Worm (Caenorhabditis elegans) whole organism, early embryonic: ENCODE measurements around the gene rhr-1.

Experiments used
- B0310.2 ChIP-seq: sonication (generic microtip); optimal IDR thresholded peaks from 2 replicates; lab custom pipeline; 2016; ENCODE audit warnings: mild to moderate bottlenecking, missing genetic modification characterization, missing compliant biosample characterization
- aly-1 ChIP-seq: sonication (generic microtip); optimal IDR thresholded peaks from 2 replicates; lab custom pipeline; 2016; ENCODE audit warnings: missing genetic modification characterization, missing compliant biosample characterization
- ama-1 ChIP-seq: fragments of 150-350 bp; optimal IDR thresholded peaks from 2 replicates; lab custom pipeline; 2014
- ceh-13 ChIP-seq: fragments of 200-800 bp; sonication (Bioruptor generic); optimal IDR thresholded peaks from 2 replicates; lab custom pipeline; 2018; ENCODE audit warnings: mild to moderate bottlenecking, missing genetic modification characterization, missing compliant biosample characterization
- ceh-36 ChIP-seq: sonication (generic microtip); optimal IDR thresholded peaks from 2 replicates; lab custom pipeline; 2016; ENCODE audit warnings: missing genetic modification characterization, inconsistent platforms, missing compliant biosample characterization
- ets-7 ChIP-seq: sonication (generic microtip); optimal IDR thresholded peaks from 2 replicates; lab custom pipeline; 2016; ENCODE audit warnings: missing genotype, missing genetic modification characterization, missing compliant biosample characterization
- flt-1 ChIP-seq: fragments of 200-800 bp; sonication (Bioruptor generic); IDR thresholded peaks from 2 replicates; pipeline ENCODE4 v1.3.6; 2022; ENCODE audit warnings: missing genetic modification characterization, missing compliant biosample characterization
- hmbx-1 ChIP-seq: sonication (generic microtip); optimal IDR thresholded peaks from 2 replicates; lab custom pipeline; 2016; ENCODE audit warnings: mild to moderate bottlenecking, missing genetic modification characterization, missing compliant biosample characterization
- hmg-4 ChIP-seq: fragments of 200-800 bp; sonication (Bioruptor generic); optimal IDR thresholded peaks from 2 replicates; lab custom pipeline; 2018; ENCODE audit warnings: mild to moderate bottlenecking, missing genetic modification characterization, missing compliant biosample characterization
- hnd-1 ChIP-seq: sonication (generic microtip); optimal IDR thresholded peaks from 2 replicates; lab custom pipeline; 2016; ENCODE audit warnings: missing genetic modification characterization, missing compliant biosample characterization
- tbx-11 ChIP-seq: fragments of 200-800 bp; sonication (Bioruptor generic); IDR thresholded peaks from 2 replicates; pipeline ENCODE4 v1.3.6; 2022; ENCODE audit warnings: missing genetic modification characterization, missing compliant biosample characterization
- tbx-37 ChIP-seq: fragments of 200-800 bp; sonication (Bioruptor generic); conservative IDR thresholded peaks from 2 replicates; pipeline ENCODE4 v1.3.6; 2022; ENCODE audit warnings: missing genetic modification reagents, missing genetic modification characterization, missing compliant biosample characterization

DNA sequence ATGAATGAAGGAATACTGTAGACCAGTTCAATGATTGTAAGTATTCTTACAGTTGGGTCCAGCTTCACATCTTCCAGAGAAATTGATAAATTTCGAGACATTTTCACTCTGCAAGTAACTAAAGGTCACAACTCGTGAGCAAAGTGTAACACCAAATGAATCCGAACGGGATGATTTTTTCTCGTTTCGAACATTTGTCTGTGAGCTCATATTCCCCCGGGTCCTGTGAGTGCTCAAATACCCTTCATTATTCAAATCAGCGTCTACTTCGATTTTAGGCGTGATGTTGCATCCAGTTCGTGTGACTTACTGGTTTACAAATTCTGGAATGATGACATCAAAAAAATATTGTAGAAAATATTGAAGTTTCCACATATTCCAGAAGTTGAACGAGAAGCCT is 37.4 kb downstream of the rhr-1 start, which contains the start of gene srg-68:
- TF ChIP-seq ets-7 (no peak), ceh-13 (GFP tag; lab: Kevin White, UChicago) (no peak), ceh-36 (tag; lab: Kevin White, UChicago) (no peak), tbx-37 (no peak), ama-1 (lab: Kevin White, UChicago) (no peak), hmg-4 (GFP tag; lab: Kevin White, UChicago) (no peak), tbx-11 (GFP tag; lab: Robert Waterston, UW) (no peak), flt-1 (GFP tag; lab: Robert Waterston, UW) (no peak), aly-1 (tag; lab: Kevin White, UChicago) (no peak), hmbx-1 (tag; lab: Kevin White, UChicago) (no peak), hnd-1 (tag; lab: Kevin White, UChicago) (no peak), B0310.2 (tag; lab: Kevin White, UChicago) (no peak)
